Worm (Caenorhabditis elegans) whole organism, L3 larva: Measurements from ENCODE around the gene grd-12.

Experiments
- R02D3.7 ChIP-seq: fragments of 150-350 bp; optimal IDR thresholded peaks from 2 replicates; lab custom pipeline; 2014; ENCODE audit warnings: missing biosample characterization, missing genetic modification characterization
- ZK546.5 ChIP-seq: sonication (generic microtip); optimal IDR thresholded peaks from 2 replicates; lab custom pipeline; 2017; ENCODE audit warnings: missing biosample characterization, missing genetic modification characterization
- ama-1 ChIP-seq: fragments of 150-350 bp; optimal IDR thresholded peaks from 2 replicates; lab custom pipeline; 2018
- ceh-16 ChIP-seq: sonication (generic microtip); optimal IDR thresholded peaks from 2 replicates; lab custom pipeline; 2017; ENCODE audit warnings: missing biosample characterization, missing genetic modification characterization
- ceh-28 ChIP-seq: fragments of 150-350 bp; optimal IDR thresholded peaks from 2 replicates; lab custom pipeline; 2014; ENCODE audit warnings: missing biosample characterization, missing genetic modification reagents, missing genetic modification characterization
- ceh-82 ChIP-seq: fragments of 150-350 bp; optimal IDR thresholded peaks from 2 replicates; lab custom pipeline; 2014; ENCODE audit warnings: missing biosample characterization, missing genetic modification characterization
- ceh-9 ChIP-seq: sonication (generic microtip); optimal IDR thresholded peaks from 2 replicates; lab custom pipeline; 2018; ENCODE audit warnings: missing biosample characterization, missing genetic modification characterization
- daf-12 ChIP-seq: fragments of 150-350 bp; optimal IDR thresholded peaks from 2 replicates; lab custom pipeline; 2014; ENCODE audit warnings: missing biosample characterization, missing genetic modification reagents, missing genetic modification characterization
- egl-5 ChIP-seq: fragments of 150-350 bp; optimal IDR thresholded peaks from 2 replicates; lab custom pipeline; 2017; ENCODE audit warnings: missing biosample characterization, missing genetic modification reagents, missing genetic modification characterization, inconsistent platforms
- elt-1 ChIP-seq: fragments of 150-350 bp; optimal IDR thresholded peaks from 2 replicates; lab custom pipeline; 2014; ENCODE audit warnings: missing biosample characterization, missing genetic modification characterization
- elt-3 ChIP-seq, 3 experiments: fragments of 150-350 bp in 1 of 3; sonication (generic microtip) in 2 of 3; optimal IDR thresholded peaks; 2 replicates in 2 of 3; 4 replicates in 1 of 3; lab custom pipeline; 2014 to 2017; ENCODE audit warnings: missing biosample characterization in 3 of 3, missing genetic modification characterization in 3 of 3
- fos-1 ChIP-seq: fragments of 150-350 bp; optimal IDR thresholded peaks from 2 replicates; lab custom pipeline; 2014; ENCODE audit warnings: missing biosample characterization, missing genetic modification characterization
- hmg-11 ChIP-seq: sonication (generic microtip); optimal IDR thresholded peaks from 2 replicates; lab custom pipeline; 2016; ENCODE audit warnings: missing genetic modification characterization, missing compliant biosample characterization
- jun-1 ChIP-seq: fragments of 150-350 bp; optimal IDR thresholded peaks from 2 replicates; lab custom pipeline; 2014; ENCODE audit warnings: missing biosample characterization, missing genetic modification reagents, missing genetic modification characterization
- lin-39 ChIP-seq: fragments of 150-350 bp; optimal IDR thresholded peaks from 2 replicates; lab custom pipeline; 2018; ENCODE audit warnings: missing biosample characterization, missing genetic modification reagents, missing genetic modification characterization
- lsy-12 ChIP-seq: sonication (generic microtip); optimal IDR thresholded peaks from 2 replicates; lab custom pipeline; 2016; ENCODE audit warnings: mild to moderate bottlenecking, missing genetic modification characterization, missing compliant biosample characterization
- mdl-1 ChIP-seq: fragments of 150-350 bp; optimal IDR thresholded peaks from 2 replicates; lab custom pipeline; 2014; ENCODE audit warnings: missing biosample characterization, missing genetic modification characterization
- mml-1 ChIP-seq: fragments of 150-350 bp; sonication (generic microtip); optimal IDR thresholded peaks from 3 replicates; lab custom pipeline; 2014; ENCODE audit warnings: missing biosample characterization, missing genetic modification characterization
- nfya-1 ChIP-seq: sonication (generic microtip); optimal IDR thresholded peaks from 2 replicates; lab custom pipeline; 2017; ENCODE audit warnings: missing genetic modification characterization, mild to moderate bottlenecking, missing compliant biosample characterization, antibody characterized with exemption, moderate library complexity; ENCODE audit not compliant: insufficient read depth
- nhr-11 ChIP-seq: fragments of 150-350 bp; optimal IDR thresholded peaks from 2 replicates; lab custom pipeline; 2014; ENCODE audit warnings: missing biosample characterization, missing genetic modification characterization
- nhr-12 ChIP-seq: fragments of 150-350 bp; optimal IDR thresholded peaks from 2 replicates; lab custom pipeline; 2014; ENCODE audit warnings: missing biosample characterization, missing genetic modification characterization
- nhr-23 ChIP-seq: fragments of 150-350 bp; optimal IDR thresholded peaks from 2 replicates; lab custom pipeline; 2014; ENCODE audit warnings: missing biosample characterization, missing genetic modification reagents, missing genetic modification characterization
- nhr-28 ChIP-seq: fragments of 150-350 bp; optimal IDR thresholded peaks from 2 replicates; lab custom pipeline; 2014; ENCODE audit warnings: missing biosample characterization, missing genetic modification characterization
- nhr-43 ChIP-seq: sonication (generic microtip); optimal IDR thresholded peaks from 2 replicates; lab custom pipeline; 2016; ENCODE audit warnings: mild to moderate bottlenecking, missing genetic modification characterization, missing compliant biosample characterization; ENCODE audit not compliant: poor library complexity, severe bottlenecking
- nhr-67 ChIP-seq: fragments of 150-350 bp; optimal IDR thresholded peaks from 2 replicates; lab custom pipeline; 2014; ENCODE audit warnings: missing biosample characterization, missing genetic modification characterization
- pha-4 ChIP-seq: fragments of 150-350 bp; optimal IDR thresholded peaks from 2 replicates; lab custom pipeline; 2014; ENCODE audit warnings: missing biosample characterization, missing genetic modification reagents, missing genetic modification characterization
- pqm-1 ChIP-seq: fragments of 150-350 bp; optimal IDR thresholded peaks from 2 replicates; lab custom pipeline; 2017; ENCODE audit warnings: missing biosample characterization, missing genetic modification characterization, inconsistent platforms
- sea-2 ChIP-seq: fragments of 150-350 bp; sonication (generic microtip); optimal IDR thresholded peaks from 4 replicates; lab custom pipeline; 2014; ENCODE audit warnings: missing biosample characterization, missing genetic modification reagents, missing genetic modification characterization
- skn-1 ChIP-seq: fragments of 150-350 bp; optimal IDR thresholded peaks from 2 replicates; lab custom pipeline; 2014; ENCODE audit warnings: missing biosample characterization, missing genetic modification characterization
- unc-39 ChIP-seq: sonication (generic microtip); optimal IDR thresholded peaks from 4 replicates; lab custom pipeline; 2017; ENCODE audit warnings: missing biosample characterization, missing genetic modification characterization
- zag-1 ChIP-seq: fragments of 150-350 bp; optimal IDR thresholded peaks from 2 replicates; lab custom pipeline; 2014; ENCODE audit warnings: missing biosample characterization, missing genetic modification characterization
- ztf-11 ChIP-seq: fragments of 150-350 bp; optimal IDR thresholded peaks from 2 replicates; lab custom pipeline; 2014; ENCODE audit warnings: missing biosample characterization, missing genetic modification characterization
- ztf-4 ChIP-seq: fragments of 150-350 bp; optimal IDR thresholded peaks from 2 replicates; lab custom pipeline; 2014; ENCODE audit warnings: missing biosample characterization, missing genetic modification characterization

The grd-12 gene

ce11 chrV:14942898-14943297 is 35.4 kb upstream of the grd-12 start:
- TF ChIP-seq elt-1 (tag; lab: Kevin White, UChicago) (no peak), nhr-12 (no peak), ama-1 (lab: Kevin White, UChicago) (no peak), zag-1 (tag; lab: Kevin White, UChicago) (no peak), lsy-12 (no peak), nfya-1 (tag; lab: Kevin White, UChicago) (no peak), mml-1 (tag; lab: Kevin White, UChicago) (no peak), ceh-82 (no peak), pha-4 (tag; lab: Kevin White, UChicago) (no peak), nhr-28 (tag; lab: Kevin White, UChicago) (no peak), daf-12 (tag; lab: Kevin White, UChicago) (no peak), nhr-67 (tag; lab: Kevin White, UChicago) (no peak)

- TF ChIP-seq mdl-1 (no peak), ceh-28 (tag; lab: Kevin White, UChicago) (peak; percentile 67)
These were observed 34.5 kb upstream of the grd-12 start for ce11 chrV:14943774-14944173.

ce11 chrV:14945124-14945523 is 33.2 kb upstream of the grd-12 start:
- TF ChIP-seq nhr-43 = no peak
- TF ChIP-seq nhr-12 = no peak
- no peak for TF ChIP-seq sea-2 (GFP tag; lab: Kevin White, UChicago)
- no peak for TF ChIP-seq pqm-1
- peak; percentile 46 for TF ChIP-seq ceh-28 (tag; lab: Kevin White, UChicago)
- no peak for TF ChIP-seq ceh-16

- TF ChIP-seq unc-39 (tag; lab: Kevin White, UChicago) (no peak), ceh-28 (tag; lab: Kevin White, UChicago) (peak; percentile 65)
These were observed 32.6 kb upstream of the grd-12 start, which contains the start of gene C30G7.3 for ce11 chrV:14945697-14946096. C30G7.3 (minus strand) TSS chrV:14945704.

ce11 chrV:14947022-14947421 is 31.3 kb upstream of the grd-12 start, which contains the start of gene C30G7.4:
C30G7.4 (minus strand) TSS chrV:14947122.
- no peak for TF ChIP-seq nhr-28 (tag; lab: Kevin White, UChicago)
- TF ChIP-seq egl-5 = no peak
- TF ChIP-seq mml-1 (tag; lab: Kevin White, UChicago) = no peak
- no peak for TF ChIP-seq elt-3 (tag; optimal IDR thresholded peaks at IDR 0.05; lab: Kevin White, UChicago)
- TF ChIP-seq skn-1 = no peak
- no peak for TF ChIP-seq jun-1 (tag; lab: Kevin White, UChicago)
- no peak for TF ChIP-seq ceh-9 (tag; lab: Kevin White, UChicago)
- no peak for TF ChIP-seq ztf-4 (tag; lab: Kevin White, UChicago)
- no peak for TF ChIP-seq nhr-11 (tag; lab: Kevin White, UChicago)
- no peak for TF ChIP-seq fos-1 (tag; lab: Kevin White, UChicago)
- TF ChIP-seq zag-1 (tag; lab: Kevin White, UChicago) = no peak
- TF ChIP-seq sea-2 (GFP tag; lab: Kevin White, UChicago) = no peak
- TF ChIP-seq ceh-82 = no peak
- TF ChIP-seq ztf-11 (tag; lab: Kevin White, UChicago) = no peak
- no peak for TF ChIP-seq nhr-23 (tag; lab: Kevin White, UChicago)
- no peak for TF ChIP-seq lin-39 (tag; lab: Kevin White, UChicago)

- TF ChIP-seq lin-39 (tag; lab: Kevin White, UChicago) = peak; percentile 61
- peak; percentile 2 for TF ChIP-seq hmg-11 (tag; lab: Kevin White, UChicago)
- TF ChIP-seq pha-4 (tag; lab: Kevin White, UChicago) = peak; percentile 86
- no peak for TF ChIP-seq unc-39 (tag; lab: Kevin White, UChicago)
These were observed 29.7 kb upstream of the grd-12 start for ce11 chrV:14948566-14948965.

ce11 chrV:14949477-14949876 is 28.8 kb upstream of the grd-12 start, which contains the start of gene hil-1:
hil-1 (plus strand) TSS chrV:14949777.
- no peak for TF ChIP-seq ceh-28 (tag; lab: Kevin White, UChicago)
- no peak for TF ChIP-seq ZK546.5
- no peak for TF ChIP-seq R02D3.7
- TF ChIP-seq skn-1 = no peak
- TF ChIP-seq unc-39 (tag; lab: Kevin White, UChicago) = no peak
